Worm (Caenorhabditis elegans): ENCODE data around the gene C04B4.4.

DNA sequence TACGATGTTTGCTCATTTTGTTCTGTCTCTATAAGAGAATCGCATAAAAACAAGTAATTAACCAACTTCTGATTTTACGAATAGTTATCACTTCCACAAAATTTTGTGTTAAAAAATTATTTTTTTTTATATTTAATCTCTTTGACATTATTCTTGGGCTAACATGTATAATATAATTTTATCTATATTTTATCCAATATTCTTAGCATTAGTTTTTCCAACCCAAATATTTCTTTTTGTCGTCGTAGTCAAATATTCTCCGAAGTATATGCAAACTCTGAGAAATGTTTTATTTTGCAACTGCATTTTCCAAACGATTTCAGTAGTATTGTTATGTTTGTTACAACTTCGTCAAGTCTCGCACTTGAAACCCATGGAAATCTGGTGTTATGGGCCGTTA is 42.8 kb downstream of the C04B4.4 start, which contains the start of gene srd-47:
- TF ChIP-seq unc-62 (GFP tag; optimal IDR thresholded peaks at IDR 0.05) (no peak), snpc-4 (GFP tag; optimal IDR thresholded peaks at IDR 0.05) (no peak), snpc-4 (tag; optimal IDR thresholded peaks at IDR 0.05) (no peak), sea-2 (GFP tag; IDR thresholded peaks at IDR 0.05) (no peak)
